Fruit fly (Drosophila melanogaster) whole organism, prepupa: ENCODE data around the gene CG10562.

Experiments used
- CG10669 ChIP-seq: fragments of 200-800 bp; sonication (Bioruptor generic); optimal IDR thresholded peaks from 3 replicates; lab custom pipeline; 2018; ENCODE audit warnings: missing biosample characterization, mild to moderate bottlenecking, missing genetic modification characterization, moderate library complexity
- CG11294 ChIP-seq: fragments of 200-800 bp; sonication (Bioruptor generic); IDR thresholded peaks from 2 replicates; pipeline ENCODE4 v1.3.6; 2022; ENCODE audit warnings: missing biosample characterization, missing genetic modification characterization
- CG11902 ChIP-seq: fragments of 200-800 bp; sonication (Bioruptor generic); optimal IDR thresholded peaks from 3 replicates; lab custom pipeline; 2016; ENCODE audit warnings: missing biosample characterization, missing genetic modification characterization
- CG15336 ChIP-seq: fragments of 200-800 bp; sonication (Bioruptor generic); IDR thresholded peaks from 2 replicates; pipeline ENCODE4 v1.3.6; 2022; ENCODE audit warnings: missing biosample characterization, missing genetic modification characterization
- CG16779 ChIP-seq: fragments of 200-800 bp; sonication (Bioruptor generic); optimal IDR thresholded peaks from 3 replicates; lab custom pipeline; 2017; ENCODE audit warnings: missing biosample characterization, mild to moderate bottlenecking, missing genetic modification characterization
- CG3032 ChIP-seq: fragments of 200-800 bp; optimal IDR thresholded peaks from 2 replicates; lab custom pipeline; 2019; ENCODE audit warnings: missing biosample characterization, mild to moderate bottlenecking, missing genetic modification characterization, moderate library complexity
- CG31627 ChIP-seq: fragments of 200-800 bp; sonication (Bioruptor generic); optimal IDR thresholded peaks from 3 replicates; lab custom pipeline; 2016; ENCODE audit warnings: missing biosample characterization, missing genetic modification characterization
- CG32006 ChIP-seq: fragments of 200-800 bp; sonication (Bioruptor generic); optimal IDR thresholded peaks from 3 replicates; lab custom pipeline; 2017; ENCODE audit warnings: missing biosample characterization, mild to moderate bottlenecking, missing genetic modification characterization
- CG4318 ChIP-seq: fragments of 200-800 bp; sonication (Bioruptor generic); optimal IDR thresholded peaks from 3 replicates; lab custom pipeline; 2017; ENCODE audit warnings: missing biosample characterization, mild to moderate bottlenecking, missing genetic modification characterization
- CG6163 ChIP-seq: fragments of 200-800 bp; sonication (Bioruptor generic); IDR thresholded peaks from 3 replicates; pipeline ENCODE4 v1.3.6; 2022; ENCODE audit warnings: missing biosample characterization, missing genetic modification characterization
- CG6792 ChIP-seq: fragments of 200-800 bp; sonication (Bioruptor generic); optimal IDR thresholded peaks from 3 replicates; lab custom pipeline; 2016; ENCODE audit warnings: missing biosample characterization, missing genetic modification characterization
- CG6854 ChIP-seq: fragments of 200-800 bp; sonication (Bioruptor generic); optimal IDR thresholded peaks from 2 replicates; lab custom pipeline; 2017; ENCODE audit warnings: missing biosample characterization, mild to moderate bottlenecking, missing genetic modification characterization
- CG7368 ChIP-seq: fragments of 200-800 bp; sonication (Bioruptor generic); optimal IDR thresholded peaks from 3 replicates; lab custom pipeline; 2016; ENCODE audit warnings: missing biosample characterization, missing genetic modification characterization
- CG8319 ChIP-seq: fragments of 200-800 bp; sonication (Bioruptor generic); optimal IDR thresholded peaks from 3 replicates; lab custom pipeline; 2016; ENCODE audit warnings: missing biosample characterization, missing genetic modification characterization
- CG8632 ChIP-seq: fragments of 200-800 bp; sonication (Bioruptor generic); optimal IDR thresholded peaks from 3 replicates; lab custom pipeline; 2016; ENCODE audit warnings: missing biosample characterization, missing genetic modification characterization
- CG9139 ChIP-seq: fragments of 200-800 bp; sonication (Bioruptor generic); optimal IDR thresholded peaks from 3 replicates; lab custom pipeline; 2017; ENCODE audit warnings: missing biosample characterization, mild to moderate bottlenecking, missing genetic modification characterization
- Eip93F ChIP-seq: fragments of 200-800 bp; sonication (Bioruptor generic); optimal IDR thresholded peaks from 2 replicates; lab custom pipeline; 2016; ENCODE audit warnings: missing biosample characterization, mild to moderate bottlenecking, missing genetic modification characterization
- Ets21C ChIP-seq: fragments of 200-800 bp; sonication (Bioruptor generic); optimal IDR thresholded peaks from 3 replicates; lab custom pipeline; 2016; ENCODE audit warnings: missing biosample characterization, missing genetic modification characterization
- Hr39 ChIP-seq: fragments of 200-800 bp; sonication (Bioruptor generic); optimal IDR thresholded peaks from 2 replicates; lab custom pipeline; 2016; ENCODE audit warnings: missing biosample characterization, missing genetic modification characterization
- Met ChIP-seq: fragments of 200-800 bp; sonication (Bioruptor generic); optimal IDR thresholded peaks from 3 replicates; lab custom pipeline; 2016; ENCODE audit warnings: missing biosample characterization, missing genetic modification characterization
- OdsH ChIP-seq: fragments of 200-800 bp; sonication (Bioruptor generic); optimal IDR thresholded peaks from 3 replicates; lab custom pipeline; 2016; ENCODE audit warnings: missing biosample characterization, missing genetic modification characterization
- Smox ChIP-seq: fragments of 200-800 bp; sonication (Bioruptor generic); optimal IDR thresholded peaks from 3 replicates; lab custom pipeline; 2016; ENCODE audit warnings: missing biosample characterization, missing genetic modification characterization
- Sox102F ChIP-seq: fragments of 200-800 bp; sonication (Bioruptor generic); optimal IDR thresholded peaks from 2 replicates; lab custom pipeline; 2016; ENCODE audit warnings: missing biosample characterization, mild to moderate bottlenecking, missing genetic modification characterization
- Sox15 ChIP-seq: fragments of 200-800 bp; sonication (Bioruptor generic); optimal IDR thresholded peaks from 3 replicates; lab custom pipeline; 2016; ENCODE audit warnings: missing biosample characterization, missing genetic modification characterization
- achi ChIP-seq: fragments of 200-800 bp; sonication (Bioruptor generic); optimal IDR thresholded peaks from 3 replicates; lab custom pipeline; 2016; ENCODE audit warnings: missing biosample characterization, missing genetic modification characterization
- cyc ChIP-seq: fragments of 200-800 bp; sonication (Bioruptor generic); optimal IDR thresholded peaks from 3 replicates; lab custom pipeline; 2016; ENCODE audit warnings: missing biosample characterization, missing genetic modification characterization
- dac ChIP-seq: fragments of 200-800 bp; sonication (Bioruptor generic); optimal IDR thresholded peaks from 2 replicates; lab custom pipeline; 2017; ENCODE audit warnings: missing biosample characterization, mild to moderate bottlenecking, missing genetic modification characterization
- dsx ChIP-seq: fragments of 200-800 bp; optimal IDR thresholded peaks from 3 replicates; lab custom pipeline; 2019; ENCODE audit warnings: missing biosample characterization, mild to moderate bottlenecking, missing genetic modification characterization, moderate library complexity; ENCODE audit not compliant: poor library complexity, severe bottlenecking
- eg ChIP-seq: fragments of 200-800 bp; sonication (Bioruptor generic); IDR thresholded peaks from 3 replicates; pipeline ENCODE4 v1.3.6; 2022; ENCODE audit warnings: missing biosample characterization, missing genetic modification characterization
- fkh ChIP-seq: fragments of 200-800 bp; sonication (Bioruptor generic); optimal IDR thresholded peaks from 3 replicates; lab custom pipeline; 2017; ENCODE audit warnings: missing biosample characterization, mild to moderate bottlenecking, missing genetic modification characterization, moderate library complexity
- lz ChIP-seq: fragments of 200-800 bp; sonication (Bioruptor generic); optimal IDR thresholded peaks from 3 replicates; lab custom pipeline; 2016; ENCODE audit warnings: missing biosample characterization, missing genetic modification characterization
- net ChIP-seq: fragments of 200-800 bp; sonication (Bioruptor generic); optimal IDR thresholded peaks from 3 replicates; lab custom pipeline; 2016; ENCODE audit warnings: missing biosample characterization, missing genetic modification characterization
- spab ChIP-seq: fragments of 200-800 bp; sonication (Bioruptor generic); optimal IDR thresholded peaks from 2 replicates; lab custom pipeline; 2017; ENCODE audit warnings: missing biosample characterization, mild to moderate bottlenecking, missing genetic modification characterization, missing genetic modification reagents
- ss ChIP-seq, 2 experiments: fragments of 200-800 bp; sonication (Bioruptor generic); optimal IDR thresholded peaks; 2 replicates in 1 of 2; 3 replicates in 1 of 2; lab custom pipeline; 2017 to 2018; ENCODE audit warnings: mild to moderate bottlenecking in 2 of 2, missing biosample characterization in 2 of 2, missing genetic modification characterization in 2 of 2, moderate library complexity in 1 of 2
- svp ChIP-seq: fragments of 200-800 bp; sonication (Bioruptor generic); peaks from one replicate; lab custom pipeline; 2016; ENCODE audit warnings: missing biosample characterization, missing genetic modification characterization
- topi ChIP-seq: fragments of 200-800 bp; sonication (Bioruptor generic); optimal IDR thresholded peaks from 3 replicates; lab custom pipeline; 2016; ENCODE audit warnings: missing biosample characterization, missing genetic modification characterization
- vri ChIP-seq: fragments of 200-800 bp; sonication (Bioruptor generic); optimal IDR thresholded peaks from 3 replicates; lab custom pipeline; 2016; ENCODE audit warnings: missing biosample characterization, mild to moderate bottlenecking, missing genetic modification characterization

CG10562 gene

DNA sequence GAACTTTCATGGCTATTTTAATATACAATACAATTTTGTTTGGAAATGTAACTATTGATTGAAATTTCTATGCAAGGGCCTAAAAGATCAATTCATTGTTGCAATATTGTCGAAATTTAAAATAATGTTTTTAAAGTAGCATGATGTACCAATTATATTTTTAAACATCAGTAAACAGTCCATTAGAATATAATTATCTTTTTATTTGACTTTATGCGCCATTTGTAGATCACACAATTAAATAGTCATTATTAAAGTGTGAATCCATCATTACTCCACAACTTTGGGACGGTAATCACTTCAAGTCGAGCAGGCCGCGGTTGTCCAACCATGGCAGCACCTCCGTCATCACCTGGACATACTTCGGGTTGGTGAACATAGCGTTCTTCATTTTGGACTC is 11.7 kb downstream of the CG10562 start, which contains the start of gene CG31099:
CG31099 (minus strand) TSS at position 101 of the 400 bp plus-strand sequence.
- TF ChIP-seq CG10669 (GFP tag; lab: Kevin White, UChicago) (no peak), Eip93F (no peak), CG8632 (GFP tag; lab: Kevin White, UChicago) (no peak), CG3032 (tag; lab: Kevin White, UChicago) (no peak), cyc (GFP tag; lab: Kevin White, UChicago) (no peak), spab (GFP tag; lab: Kevin White, UChicago) (no peak), net (GFP tag; lab: Kevin White, UChicago) (no peak), CG6854 (GFP tag; lab: Kevin White, UChicago) (no peak), CG31627 (no peak), CG9139 (GFP tag; lab: Kevin White, UChicago) (no peak), dsx (GFP tag; lab: Kevin White, UChicago) (no peak), CG16779 (tag; lab: Kevin White, UChicago) (no peak), CG6163 (GFP tag; lab: Robert Waterston, UW) (no peak)

dm6 chr3R:25309175-25309574 is 13.4 kb downstream of the CG10562 start:
- TF ChIP-seq vri (GFP tag; lab: Kevin White, UChicago) (peak; percentile 9), CG15336 (GFP tag; lab: Robert Waterston, UW) (no peak), CG8632 (GFP tag; lab: Kevin White, UChicago) (no peak), CG4318 (GFP tag; lab: Kevin White, UChicago) (no peak), Ets21C (no peak), ss (GFP tag; optimal IDR thresholded peaks at IDR 0.05; lab: Kevin White, UChicago) (no peak), fkh (GFP tag; lab: Kevin White, UChicago) (no peak), CG11294 (no peak)

DNA sequence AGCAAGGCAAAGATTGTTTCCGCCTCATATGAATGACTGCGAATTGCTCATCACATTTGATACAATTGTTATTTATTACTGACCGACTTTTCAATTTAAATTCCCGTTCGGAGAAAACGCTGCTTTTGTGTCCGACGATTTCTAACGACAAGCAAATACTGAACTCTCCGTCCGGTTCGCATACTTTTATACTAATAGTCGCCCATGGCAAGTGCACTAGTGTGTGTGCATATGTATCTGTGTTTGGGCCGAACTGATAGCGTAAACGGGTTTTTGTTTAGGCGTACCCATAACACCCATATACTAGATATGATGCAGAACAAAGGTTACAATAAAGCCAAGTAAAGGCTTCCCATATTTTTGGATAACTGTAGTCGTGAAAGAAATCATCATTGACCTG is 14.3 kb downstream of the CG10562 start, which contains the start of gene CG10550:
CG10550 (minus strand) TSS at position 164 of the 400 bp plus-strand sequence.
- TF ChIP-seq Sox102F (GFP tag; lab: Kevin White, UChicago) (no peak), CG15336 (GFP tag; lab: Robert Waterston, UW) (no peak), CG31627 (no peak), OdsH (GFP tag; lab: Kevin White, UChicago) (no peak), fkh (GFP tag; lab: Kevin White, UChicago) (no peak), CG7368 (GFP tag; lab: Kevin White, UChicago) (no peak), achi (GFP tag; lab: Kevin White, UChicago) (no peak), net (GFP tag; lab: Kevin White, UChicago) (no peak), CG11902 (GFP tag; lab: Kevin White, UChicago) (no peak), CG32006 (GFP tag; lab: Kevin White, UChicago) (no peak), topi (GFP tag; lab: Kevin White, UChicago) (no peak), lz (GFP tag; lab: Kevin White, UChicago) (no peak), eg (no peak), CG8319 (GFP tag; lab: Kevin White, UChicago) (no peak), Sox15 (GFP tag; lab: Kevin White, UChicago) (no peak), CG16779 (tag; lab: Kevin White, UChicago) (no peak), CG6792 (no peak), dac (no peak), Met (GFP tag; lab: Kevin White, UChicago) (no peak)
- TF ChIP-seq, all 60 proteins: peak for 0

DNA sequence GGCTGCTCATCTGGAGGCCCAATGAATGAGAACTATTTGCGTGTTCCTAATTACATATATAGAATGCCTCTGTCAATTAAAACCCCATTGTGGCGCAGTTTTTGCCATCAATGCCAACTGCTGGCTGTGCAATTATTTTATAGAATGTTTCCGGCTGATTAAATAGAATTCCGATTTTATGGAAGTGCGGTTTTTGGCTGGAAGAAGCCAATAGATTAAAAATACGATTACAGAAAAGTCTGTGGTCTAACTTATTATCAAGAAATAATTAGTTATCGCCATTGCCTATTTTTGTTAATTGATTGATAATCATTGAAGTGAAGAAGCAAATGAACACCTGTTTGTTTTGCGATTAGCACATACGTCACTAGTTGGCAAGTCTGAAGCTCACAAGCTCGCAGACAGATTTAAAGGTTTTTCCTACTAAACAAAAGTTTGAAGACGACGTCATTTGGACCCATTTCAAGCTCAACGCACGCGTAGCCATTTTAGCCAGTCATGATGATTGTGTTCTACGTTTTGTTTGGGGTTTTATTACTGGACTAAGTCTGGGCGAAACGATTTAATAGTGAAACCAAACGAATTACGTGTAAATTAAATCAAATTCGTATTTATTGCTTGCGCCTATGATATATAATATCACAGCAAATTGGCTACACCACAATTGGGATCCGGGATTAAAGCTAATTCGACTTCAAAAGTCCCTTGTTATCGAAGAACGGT is 16.6 kb downstream of the CG10562 start:
- TF ChIP-seq OdsH (GFP tag; lab: Kevin White, UChicago) (no peak), vri (GFP tag; lab: Kevin White, UChicago) (peak; percentile 26), CG7368 (GFP tag; lab: Kevin White, UChicago) (no peak), CG4318 (GFP tag; lab: Kevin White, UChicago) (no peak), fkh (GFP tag; lab: Kevin White, UChicago) (peak; percentile 56), svp (GFP tag; lab: Kevin White, UChicago) (no peak), cyc (GFP tag; lab: Kevin White, UChicago) (no peak), Smox (GFP tag; lab: Kevin White, UChicago) (no peak), Hr39 (GFP tag; lab: Kevin White, UChicago) (no peak), CG8319 (GFP tag; lab: Kevin White, UChicago) (no peak), spab (GFP tag; lab: Kevin White, UChicago) (no peak)
- TF ChIP-seq, all 60 proteins: peak for 2
